Fruit fly (Drosophila melanogaster) whole organism, embryonic: ENCODE data around the gene Noa36.

Experiments
- Abd-B ChIP-seq: fragments of 200-800 bp; sonication (Bioruptor generic); optimal IDR thresholded peaks from 2 replicates; lab custom pipeline; 2018; ENCODE audit warnings: missing biosample characterization, mild to moderate bottlenecking, missing genetic modification characterization, moderate library complexity
- CG10462 ChIP-seq: fragments of 200-800 bp; sonication (Bioruptor generic); optimal IDR thresholded peaks from 2 replicates; lab custom pipeline; 2016; ENCODE audit warnings: missing biosample characterization, missing genetic modification characterization
- CG10654 ChIP-seq: fragments of 200-800 bp; sonication (Bioruptor generic); optimal IDR thresholded peaks from 2 replicates; lab custom pipeline; 2016; ENCODE audit warnings: missing biosample characterization, missing genetic modification characterization
- CG11093 ChIP-seq: fragments of 200-800 bp; sonication (Bioruptor generic); IDR thresholded peaks from 3 replicates; pipeline ENCODE4 v1.3.6; 2022; ENCODE audit warnings: missing biosample characterization, missing genetic modification characterization
- CG11456 ChIP-seq: fragments of 200-800 bp; sonication (Bioruptor generic); IDR thresholded peaks from 3 replicates; pipeline ENCODE4 v1.3.6; 2022; ENCODE audit warnings: missing biosample characterization, missing genetic modification characterization
- CG12236 ChIP-seq: fragments of 200-800 bp; sonication (Bioruptor generic); optimal IDR thresholded peaks from 2 replicates; lab custom pipeline; 2016; ENCODE audit warnings: missing biosample characterization, missing genetic modification characterization
- CG12942 ChIP-seq: fragments of 200-800 bp; sonication (Bioruptor generic); optimal IDR thresholded peaks from 3 replicates; lab custom pipeline; 2016; ENCODE audit warnings: missing biosample characterization, missing genetic modification characterization
- CG14014 ChIP-seq: fragments of 200-800 bp; sonication (Bioruptor generic); IDR thresholded peaks from 2 replicates; pipeline ENCODE4 v1.3.6; 2022; ENCODE audit warnings: missing biosample characterization, missing genetic modification characterization
- CG15011 ChIP-seq: fragments of 200-800 bp; sonication (Bioruptor generic); optimal IDR thresholded peaks from 3 replicates; lab custom pipeline; 2018; ENCODE audit warnings: missing biosample characterization, mild to moderate bottlenecking, missing genetic modification characterization
- CG2678 ChIP-seq: fragments of 200-800 bp; sonication (Bioruptor generic); optimal IDR thresholded peaks from 3 replicates; lab custom pipeline; 2019; ENCODE audit warnings: missing biosample characterization, mild to moderate bottlenecking, missing genetic modification characterization, moderate library complexity
- CG2712 ChIP-seq: fragments of 200-800 bp; optimal IDR thresholded peaks from 3 replicates; lab custom pipeline; 2019; ENCODE audit warnings: missing biosample characterization, mild to moderate bottlenecking, missing genetic modification characterization, moderate library complexity
- CG2875 ChIP-seq: fragments of 200-800 bp; sonication (Bioruptor generic); optimal IDR thresholded peaks from 2 replicates; lab custom pipeline; 2017; ENCODE audit warnings: missing biosample characterization, mild to moderate bottlenecking, missing genetic modification characterization, missing genetic modification reagents
- CG30403 ChIP-seq: fragments of 200-800 bp; sonication (Bioruptor generic); optimal IDR thresholded peaks from 3 replicates; lab custom pipeline; 2016; ENCODE audit warnings: missing biosample characterization, missing genetic modification characterization
- CG33557 ChIP-seq: fragments of 200-800 bp; sonication (Bioruptor generic); optimal IDR thresholded peaks from 2 replicates; lab custom pipeline; 2019; ENCODE audit warnings: missing biosample characterization, mild to moderate bottlenecking, missing genetic modification characterization, moderate library complexity
- CG43689 ChIP-seq: fragments of 200-800 bp; sonication (Bioruptor generic); IDR thresholded peaks from 2 replicates; pipeline ENCODE4 v1.3.6; 2022; ENCODE audit warnings: missing biosample characterization, missing genetic modification characterization
- CG5245 ChIP-seq: fragments of 200-800 bp; sonication (Bioruptor generic); optimal IDR thresholded peaks from 3 replicates; lab custom pipeline; 2016; ENCODE audit warnings: missing biosample characterization, missing genetic modification characterization
- CG6254 ChIP-seq: fragments of 200-800 bp; sonication (Bioruptor generic); optimal IDR thresholded peaks from 3 replicates; lab custom pipeline; 2017; ENCODE audit warnings: mild to moderate bottlenecking, missing biosample characterization, missing genetic modification reagents, missing genetic modification characterization
- CG7963 ChIP-seq: fragments of 200-800 bp; sonication (Bioruptor generic); IDR thresholded peaks from 3 replicates; pipeline ENCODE4 v1.3.6; 2022; ENCODE audit warnings: missing biosample characterization, missing genetic modification characterization; ENCODE audit not compliant: partially characterized antibody
- CG8944 ChIP-seq: fragments of 200-800 bp; sonication (Bioruptor generic); optimal IDR thresholded peaks from 3 replicates; lab custom pipeline; 2016; ENCODE audit warnings: missing biosample characterization, missing genetic modification characterization
- CG9215 ChIP-seq: fragments of 200-800 bp; sonication (Bioruptor generic); IDR thresholded peaks from 2 replicates; pipeline ENCODE4 v1.3.6; 2022; ENCODE audit warnings: missing biosample characterization, missing genetic modification characterization
- CG9727 ChIP-seq: fragments of 200-800 bp; sonication (Bioruptor generic); optimal IDR thresholded peaks from 3 replicates; lab custom pipeline; 2017; ENCODE audit warnings: missing biosample characterization, mild to moderate bottlenecking, missing genetic modification characterization
- CHES-1-like ChIP-seq: fragments of 200-800 bp; sonication (Bioruptor generic); optimal IDR thresholded peaks from 2 replicates; lab custom pipeline; 2016; ENCODE audit warnings: missing biosample characterization, missing genetic modification characterization
- Dfd ChIP-seq, 2 experiments: fragments of >200 bp; optimal IDR thresholded peaks; 2 replicates each; lab custom pipeline; 2017; ENCODE audit warnings: missing biosample characterization in 2 of 2, missing genetic modification characterization in 2 of 2
- Dref ChIP-seq: fragments of 200-800 bp; sonication (Bioruptor generic); IDR thresholded peaks from 2 replicates; pipeline ENCODE4 v1.3.6; 2022; ENCODE audit warnings: missing biosample characterization, missing genetic modification characterization
- Ets97D ChIP-seq: fragments of 200-800 bp; sonication (Bioruptor generic); optimal IDR thresholded peaks from 3 replicates; lab custom pipeline; 2016; ENCODE audit warnings: missing biosample characterization, missing genetic modification characterization
- HLHmδ ChIP-seq: fragments of 200-800 bp; sonication (Bioruptor generic); optimal IDR thresholded peaks from 2 replicates; lab custom pipeline; 2018; ENCODE audit warnings: missing biosample characterization, mild to moderate bottlenecking, missing genetic modification characterization, moderate library complexity
- Hand ChIP-seq: fragments of 200-800 bp; sonication (Bioruptor generic); optimal IDR thresholded peaks from 2 replicates; lab custom pipeline; 2017; ENCODE audit warnings: mild to moderate bottlenecking, missing biosample characterization, missing genetic modification reagents, missing genetic modification characterization
- MESR4 ChIP-seq: fragments of 200-800 bp; sonication (Bioruptor generic); optimal IDR thresholded peaks from 2 replicates; lab custom pipeline; 2018; ENCODE audit warnings: missing biosample characterization, mild to moderate bottlenecking, missing genetic modification characterization, moderate library complexity
- Six4 ChIP-seq: fragments of 200-800 bp; sonication (Bioruptor generic); optimal IDR thresholded peaks from 2 replicates; lab custom pipeline; 2016; ENCODE audit warnings: missing biosample characterization, missing genetic modification characterization
- Trl ChIP-seq, 3 experiments: fragments of >200 bp in 2 of 3; fragments of 200-800 bp in 1 of 3; sonication (Bioruptor generic) in 1 of 3; optimal IDR thresholded peaks; 2 replicates in 1 of 3; 3 replicates in 2 of 3; lab custom pipeline; 2016 to 2017; ENCODE audit warnings: missing biosample characterization in 1 of 3, missing genetic modification characterization in 1 of 3
- ara ChIP-seq: fragments of 200-800 bp; sonication (Bioruptor generic); IDR thresholded peaks from 2 replicates; pipeline ENCODE4 v1.3.6; 2022; ENCODE audit warnings: missing biosample characterization, missing genetic modification characterization
- ash1 ChIP-seq: fragments of 200-800 bp; sonication (Bioruptor generic); optimal IDR thresholded peaks from 2 replicates; lab custom pipeline; 2018; ENCODE audit warnings: missing biosample characterization, mild to moderate bottlenecking, missing genetic modification characterization
- ato ChIP-seq: fragments of 200-800 bp; sonication (Bioruptor generic); IDR thresholded peaks from 2 replicates; pipeline ENCODE4 v1.3.6; 2022; ENCODE audit warnings: missing biosample characterization, missing genetic modification characterization; ENCODE audit not compliant: partially characterized antibody
- chn ChIP-seq: fragments of 200-800 bp; sonication (Bioruptor generic); optimal IDR thresholded peaks from 2 replicates; lab custom pipeline; 2016; ENCODE audit warnings: missing biosample characterization, missing genetic modification characterization
- ci ChIP-seq: fragments of 200-800 bp; sonication (Bioruptor generic); IDR thresholded peaks from 3 replicates; pipeline ENCODE4 v1.3.6; 2022; ENCODE audit warnings: missing biosample characterization, missing genetic modification characterization
- croc ChIP-seq: fragments of 200-800 bp; sonication (Bioruptor generic); conservative IDR thresholded peaks from 3 replicates; pipeline ENCODE4 v1.3.6; 2022; ENCODE audit warnings: missing biosample characterization, missing genetic modification characterization
- cwo ChIP-seq: fragments of 200-800 bp; sonication (Bioruptor generic); optimal IDR thresholded peaks from 3 replicates; lab custom pipeline; 2017; ENCODE audit warnings: missing biosample characterization, missing genetic modification characterization, mild to moderate bottlenecking, moderate library complexity, missing genetic modification reagents
- dysf ChIP-seq: fragments of 200-800 bp; sonication (Bioruptor generic); IDR thresholded peaks from 3 replicates; pipeline ENCODE4 v1.3.6; 2022; ENCODE audit warnings: missing biosample characterization, missing genetic modification characterization
- gfzf ChIP-seq: fragments of 200-800 bp; sonication (Bioruptor generic); optimal IDR thresholded peaks from 2 replicates; lab custom pipeline; 2016; ENCODE audit warnings: missing biosample characterization, mild to moderate bottlenecking, missing genetic modification characterization, moderate library complexity
- gsb ChIP-seq: fragments of 200-800 bp; sonication (Bioruptor generic); IDR thresholded peaks from 2 replicates; pipeline ENCODE4 v1.3.6; 2022; ENCODE audit warnings: missing biosample characterization, missing genetic modification characterization
- hth ChIP-seq: fragments of >200 bp; optimal IDR thresholded peaks from 2 replicates; lab custom pipeline; 2017; ENCODE audit warnings: inconsistent platforms
- klu ChIP-seq: fragments of 200-800 bp; sonication (Bioruptor generic); IDR thresholded peaks from 2 replicates; pipeline ENCODE4 v1.3.6; 2022; ENCODE audit warnings: missing biosample characterization, missing genetic modification characterization
- lab ChIP-seq: fragments of 200-800 bp; sonication (Bioruptor generic); optimal IDR thresholded peaks from 3 replicates; lab custom pipeline; 2017; ENCODE audit warnings: missing biosample characterization, missing genetic modification characterization, mild to moderate bottlenecking, moderate library complexity, missing genetic modification reagents
- lilli ChIP-seq: fragments of 200-800 bp; sonication (Bioruptor generic); optimal IDR thresholded peaks from 3 replicates; lab custom pipeline; 2016; ENCODE audit warnings: missing biosample characterization, missing genetic modification characterization
- pnt ChIP-seq: fragments of 200-800 bp; sonication (Bioruptor generic); optimal IDR thresholded peaks from 3 replicates; lab custom pipeline; 2016; ENCODE audit warnings: missing biosample characterization, missing genetic modification characterization
- pzg ChIP-seq: fragments of 200-800 bp; sonication (Bioruptor generic); optimal IDR thresholded peaks from 3 replicates; lab custom pipeline; 2018; ENCODE audit warnings: missing biosample characterization, mild to moderate bottlenecking, missing genetic modification characterization, moderate library complexity
- salm ChIP-seq: fragments of 200-800 bp; sonication (Bioruptor generic); optimal IDR thresholded peaks from 2 replicates; lab custom pipeline; 2018; ENCODE audit warnings: missing biosample characterization, mild to moderate bottlenecking, missing genetic modification characterization
- sisA ChIP-seq: fragments of 200-800 bp; sonication (Bioruptor generic); IDR thresholded peaks from 2 replicates; pipeline ENCODE4 v1.3.6; 2022; ENCODE audit warnings: missing biosample characterization, missing genetic modification characterization
- so ChIP-seq: fragments of 200-800 bp; sonication (Bioruptor generic); IDR thresholded peaks from 3 replicates; pipeline ENCODE4 v1.3.6; 2022; ENCODE audit warnings: missing biosample characterization, missing genetic modification characterization
- sr ChIP-seq: fragments of 200-800 bp; sonication (Bioruptor generic); IDR thresholded peaks from 3 replicates; pipeline ENCODE4 v1.3.6; 2022; ENCODE audit warnings: missing biosample characterization, missing genetic modification characterization
- tll ChIP-seq, 2 experiments: fragments of 200-800 bp in 1 of 2; fragments of >200 bp in 1 of 2; sonication (Bioruptor generic) in 1 of 2; optimal IDR thresholded peaks; 2 replicates each; lab custom pipeline; 2017 to 2019; ENCODE audit warnings: missing biosample characterization in 2 of 2, missing genetic modification characterization in 2 of 2, mild to moderate bottlenecking in 1 of 2, moderate library complexity in 1 of 2

Gene Noa36

DNA sequence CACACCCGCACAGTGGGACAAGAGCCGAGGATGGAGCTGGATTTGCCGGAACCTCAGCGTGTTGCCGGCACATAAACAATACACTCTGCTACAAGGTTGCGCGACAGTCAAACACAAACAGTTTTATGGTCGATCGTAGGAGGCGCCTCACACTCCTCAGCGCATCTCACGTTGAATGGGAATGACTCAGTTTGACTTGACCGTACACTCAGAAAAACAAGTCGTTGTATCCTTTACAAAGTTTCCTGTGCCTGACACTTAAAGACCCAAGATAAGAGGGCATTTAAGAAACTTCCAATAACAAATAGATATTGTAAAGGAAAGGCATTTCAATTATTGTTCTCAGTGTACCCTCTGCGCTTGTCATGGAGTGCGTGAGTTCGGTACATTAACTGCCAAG lies 32.7 kb upstream of the Noa36 start (continued):
- TF ChIP-seq tll (GFP tag; optimal IDR thresholded peaks at IDR 0.05; lab: Kevin White, UChicago) (peak in 1 of 2 experiments; percentile 90), HLHmδ (GFP tag; lab: Kevin White, UChicago) (no peak), ash1 (GFP tag; lab: Kevin White, UChicago) (no peak), hth (lab: Kevin White, UChicago) (no peak), Hand (GFP tag; lab: Kevin White, UChicago) (no peak), CG11093 (GFP tag; lab: Robert Waterston, UW) (peak; percentile 34; the same call in 1 of the 3 replicates), CG43689 (GFP tag; lab: Robert Waterston, UW) (no peak), CG2678 (tag; lab: Kevin White, UChicago) (peak; percentile 58), sr (GFP tag; lab: Robert Waterston, UW) (no peak), klu (GFP tag; lab: Robert Waterston, UW) (no peak), Dref (GFP tag; lab: Robert Waterston, UW) (no peak), Dfd (GFP tag; optimal IDR thresholded peaks at IDR 0.05; lab: Kevin White, UChicago) (no peak), CG30403 (peak; percentile 60), chn (no peak), pzg (GFP tag; lab: Kevin White, UChicago) (no peak), CG10654 (peak; percentile 51), sisA (GFP tag; lab: Robert Waterston, UW) (peak; percentile 50), gfzf (GFP tag; lab: Kevin White, UChicago) (no peak), croc (peak; percentile 39; the same call in 1 of the 3 replicates), CG6254 (GFP tag; lab: Kevin White, UChicago) (peak; percentile 40), cwo (GFP tag; lab: Kevin White, UChicago) (peak; percentile 44), CG11456 (GFP tag; lab: Robert Waterston, UW) (0 out of 3 replicates have a peak, but pooled peaks have one; percentile 56), CG2875 (GFP tag; lab: Kevin White, UChicago) (peak; percentile 35), CG15011 (GFP tag; lab: Kevin White, UChicago) (peak; percentile 39), Trl (optimal IDR thresholded peaks at IDR 0.05; lab: Kevin White, UChicago) (no peak), Trl (GFP tag; optimal IDR thresholded peaks at IDR 0.05; lab: Kevin White, UChicago) (peak; percentile 55), ato (GFP tag; lab: Robert Waterston, UW) (no peak), CG7963 (GFP tag; lab: Robert Waterston, UW) (no peak), dysf (peak; percentile 38; the same call in 2 of the 3 replicates), ara (GFP tag; lab: Robert Waterston, UW) (peak; percentile 58), ci (GFP tag; lab: Robert Waterston, UW) (peak; percentile 74; the same call in 1 of the 3 replicates), lilli (GFP tag; lab: Kevin White, UChicago) (peak; percentile 55), CG9215 (GFP tag; lab: Robert Waterston, UW) (no peak), Six4 (GFP tag; lab: Kevin White, UChicago) (peak; percentile 66), CG5245 (GFP tag; lab: Kevin White, UChicago) (peak; percentile 58), Ets97D (GFP tag; lab: Kevin White, UChicago) (no peak), CG12942 (GFP tag; lab: Kevin White, UChicago) (no peak), salm (tag; lab: Kevin White, UChicago) (no peak), CG9727 (peak; percentile 71), so (GFP tag; lab: Robert Waterston, UW) (no peak), CG2712 (tag; lab: Kevin White, UChicago) (peak; percentile 70), CG8944 (GFP tag; lab: Kevin White, UChicago) (peak; percentile 64), CG14014 (no peak), CG12236 (GFP tag; lab: Kevin White, UChicago) (no peak), lab (GFP tag; lab: Kevin White, UChicago) (peak; percentile 71), Abd-B (GFP tag; lab: Kevin White, UChicago) (peak; percentile 39), gsb (0 out of 2 replicates have a peak, but pooled peaks have one; percentile 14), CG10462 (no peak), pnt (GFP tag; lab: Kevin White, UChicago) (peak; percentile 58), MESR4 (GFP tag; lab: Kevin White, UChicago) (no peak), CG33557 (GFP tag; lab: Kevin White, UChicago) (no peak), CHES-1-like (GFP tag; lab: Kevin White, UChicago) (peak; percentile 4)
